Fruit fly (Drosophila melanogaster) whole organism, embryonic: ENCODE results near the gene CG43658.
A peak's percentile ranks its signal among the peaks of the same experiment; 100 is the strongest.

Source experiments
- Adf1 ChIP-seq: fragments of 200-800 bp; sonication (Bioruptor generic); IDR thresholded peaks from 2 replicates; pipeline ENCODE4 v1.3.6; 2022; ENCODE audit warnings: missing biosample characterization, missing genetic modification characterization
- Blimp-1 ChIP-seq: fragments of 200-800 bp; sonication (Bioruptor generic); optimal IDR thresholded peaks from 3 replicates; lab custom pipeline; 2018; ENCODE audit warnings: missing biosample characterization, missing genetic modification characterization, mild to moderate bottlenecking, moderate library complexity, missing genetic modification reagents
- CG10979 ChIP-seq: fragments of 200-800 bp; sonication (Bioruptor generic); optimal IDR thresholded peaks from 2 replicates; lab custom pipeline; 2018; ENCODE audit warnings: missing biosample characterization, mild to moderate bottlenecking, missing genetic modification characterization, moderate library complexity
- CG11456 ChIP-seq: fragments of 200-800 bp; sonication (Bioruptor generic); IDR thresholded peaks from 3 replicates; pipeline ENCODE4 v1.3.6; 2022; ENCODE audit warnings: missing biosample characterization, missing genetic modification characterization
- CG12219 ChIP-seq: fragments of 200-800 bp; sonication (Bioruptor generic); optimal IDR thresholded peaks from 3 replicates; lab custom pipeline; 2018; ENCODE audit warnings: missing biosample characterization, mild to moderate bottlenecking, missing genetic modification characterization
- CG12236 ChIP-seq: fragments of 200-800 bp; sonication (Bioruptor generic); optimal IDR thresholded peaks from 2 replicates; lab custom pipeline; 2016; ENCODE audit warnings: missing biosample characterization, missing genetic modification characterization
- CG13296 ChIP-seq: fragments of 200-800 bp; sonication (Bioruptor generic); optimal IDR thresholded peaks from 3 replicates; lab custom pipeline; 2018; ENCODE audit warnings: missing biosample characterization, mild to moderate bottlenecking, missing genetic modification characterization
- CG15479 ChIP-seq: fragments of 200-800 bp; sonication (Bioruptor generic); optimal IDR thresholded peaks from 3 replicates; lab custom pipeline; 2019; ENCODE audit warnings: missing biosample characterization, mild to moderate bottlenecking, missing genetic modification characterization, moderate library complexity
- CG18011 ChIP-seq: fragments of 200-800 bp; sonication (Bioruptor generic); optimal IDR thresholded peaks from 2 replicates; lab custom pipeline; 2017; ENCODE audit warnings: missing biosample characterization, missing genetic modification characterization, mild to moderate bottlenecking, moderate library complexity, missing genotype
- CG1832 ChIP-seq: fragments of 200-800 bp; sonication (Bioruptor generic); optimal IDR thresholded peaks from 2 replicates; lab custom pipeline; 2017; ENCODE audit warnings: missing biosample characterization, mild to moderate bottlenecking, missing genetic modification characterization, inconsistent platforms
- CG2199 ChIP-seq: fragments of 200-800 bp; sonication (Bioruptor generic); IDR thresholded peaks from 3 replicates; pipeline ENCODE4 v1.3.6; 2022; ENCODE audit warnings: missing biosample characterization, missing genetic modification characterization
- CG31224 ChIP-seq: fragments of 200-800 bp; sonication (Bioruptor generic); IDR thresholded peaks from 2 replicates; pipeline ENCODE4 v1.3.6; 2022; ENCODE audit warnings: missing biosample characterization, missing genetic modification characterization
- CG34422 ChIP-seq: fragments of 200-800 bp; sonication (Bioruptor generic); IDR thresholded peaks from 3 replicates; pipeline ENCODE4 v1.3.6; 2022; ENCODE audit warnings: missing biosample characterization, missing genetic modification characterization
- CG4360 ChIP-seq: fragments of 200-800 bp; sonication (Bioruptor generic); IDR thresholded peaks from 2 replicates; pipeline ENCODE4 v1.3.6; 2022; ENCODE audit warnings: missing biosample characterization, missing genetic modification characterization
- CG5245 ChIP-seq: fragments of 200-800 bp; sonication (Bioruptor generic); optimal IDR thresholded peaks from 3 replicates; lab custom pipeline; 2016; ENCODE audit warnings: missing biosample characterization, missing genetic modification characterization
- CG6791 ChIP-seq: fragments of 200-800 bp; sonication (Bioruptor generic); IDR thresholded peaks from 3 replicates; pipeline ENCODE4 v1.3.6; 2022; ENCODE audit warnings: missing biosample characterization, missing genetic modification characterization; ENCODE audit not compliant: partially characterized antibody
- CG6813 ChIP-seq: fragments of 200-800 bp; sonication (Bioruptor generic); optimal IDR thresholded peaks from 2 replicates; lab custom pipeline; 2017; ENCODE audit warnings: missing biosample characterization, missing genetic modification characterization, mild to moderate bottlenecking, moderate library complexity, missing genetic modification reagents
- CG9215 ChIP-seq: fragments of 200-800 bp; sonication (Bioruptor generic); IDR thresholded peaks from 2 replicates; pipeline ENCODE4 v1.3.6; 2022; ENCODE audit warnings: missing biosample characterization, missing genetic modification characterization
- D ChIP-seq, 2 experiments: fragments of 200-800 bp in 1 of 2; fragments of >200 bp in 1 of 2; sonication (Bioruptor generic) in 1 of 2; optimal IDR thresholded peaks; 2 replicates in 1 of 2; 3 replicates in 1 of 2; lab custom pipeline; 2017; ENCODE audit warnings: mild to moderate bottlenecking in 1 of 2, missing biosample characterization in 1 of 2, missing genetic modification characterization in 1 of 2, missing genetic modification reagents in 1 of 2
- Drgx ChIP-seq: fragments of 200-800 bp; sonication (Bioruptor generic); IDR thresholded peaks from 2 replicates; pipeline ENCODE4 v1.3.6; 2022; ENCODE audit warnings: missing biosample characterization, missing genetic modification characterization
- Elba2 ChIP-seq: fragments of 200-800 bp; sonication (Bioruptor generic); optimal IDR thresholded peaks from 3 replicates; lab custom pipeline; 2016; ENCODE audit warnings: missing biosample characterization, missing genetic modification characterization
- GATAe ChIP-seq: fragments of 200-800 bp; sonication (Bioruptor generic); conservative IDR thresholded peaks from 2 replicates; pipeline ENCODE4 v1.3.6; 2022; ENCODE audit warnings: missing biosample characterization, missing genetic modification characterization
- HHEX ChIP-seq: fragments of 200-800 bp; sonication (Bioruptor generic); optimal IDR thresholded peaks from 3 replicates; lab custom pipeline; 2017; ENCODE audit warnings: missing biosample characterization, mild to moderate bottlenecking, missing genetic modification characterization, missing genetic modification reagents
- Hr39 ChIP-seq: fragments of >200 bp; optimal IDR thresholded peaks from 2 replicates; lab custom pipeline; 2017
- MESR4 ChIP-seq: fragments of 200-800 bp; sonication (Bioruptor generic); optimal IDR thresholded peaks from 2 replicates; lab custom pipeline; 2018; ENCODE audit warnings: missing biosample characterization, mild to moderate bottlenecking, missing genetic modification characterization, moderate library complexity
- Neu2 ChIP-seq: fragments of 200-800 bp; sonication (Bioruptor generic); optimal IDR thresholded peaks from 3 replicates; lab custom pipeline; 2016; ENCODE audit warnings: missing biosample characterization, missing genetic modification characterization, borderline replicate concordance
- Scr ChIP-seq: fragments of 200-800 bp; sonication (Bioruptor generic); IDR thresholded peaks from 2 replicates; pipeline ENCODE4 v1.3.6; 2022; ENCODE audit warnings: missing biosample characterization, missing genetic modification characterization; ENCODE audit not compliant: partially characterized antibody
- Stat92E ChIP-seq, 3 experiments: fragments of >200 bp in 2 of 3; fragments of 200-800 bp in 1 of 3; sonication (Bioruptor generic) in 1 of 3; optimal IDR thresholded peaks; 2 replicates each; lab custom pipeline; 2017 to 2019; ENCODE audit warnings: missing biosample characterization in 3 of 3, missing genetic modification characterization in 3 of 3, mild to moderate bottlenecking in 1 of 3, moderate library complexity in 1 of 3
- Xrp1 ChIP-seq: fragments of 200-800 bp; sonication (Bioruptor generic); IDR thresholded peaks from 2 replicates; pipeline ENCODE4 v1.3.6; 2022; ENCODE audit warnings: missing biosample characterization, missing genetic modification characterization
- YL-1 ChIP-seq: fragments of 200-800 bp; sonication (Bioruptor generic); optimal IDR thresholded peaks from 3 replicates; lab custom pipeline; 2017; ENCODE audit warnings: missing biosample characterization, mild to moderate bottlenecking, missing genetic modification characterization
- ab ChIP-seq: fragments of 200-800 bp; sonication (Bioruptor generic); optimal IDR thresholded peaks from 2 replicates; lab custom pipeline; 2016; ENCODE audit warnings: missing biosample characterization, missing genetic modification characterization
- ac ChIP-seq: fragments of 200-800 bp; sonication (Bioruptor generic); optimal IDR thresholded peaks from 3 replicates; lab custom pipeline; 2017; ENCODE audit warnings: missing biosample characterization, mild to moderate bottlenecking, missing genetic modification characterization
- bsh ChIP-seq, 2 experiments: fragments of 200-800 bp; sonication (Bioruptor generic); optimal IDR thresholded peaks; 2 replicates each; lab custom pipeline; 2017 to 2018; ENCODE audit warnings: mild to moderate bottlenecking in 2 of 2, missing biosample characterization in 2 of 2, missing genetic modification characterization in 2 of 2, moderate library complexity in 1 of 2
- cad ChIP-seq: fragments of >200 bp; optimal IDR thresholded peaks from 2 replicates; lab custom pipeline; 2017; ENCODE audit warnings: missing biosample characterization, missing genetic modification characterization
- croc ChIP-seq: fragments of 200-800 bp; sonication (Bioruptor generic); conservative IDR thresholded peaks from 3 replicates; pipeline ENCODE4 v1.3.6; 2022; ENCODE audit warnings: missing biosample characterization, missing genetic modification characterization
- crol ChIP-seq: fragments of 200-800 bp; sonication (Bioruptor generic); IDR thresholded peaks from 2 replicates; pipeline ENCODE4 v1.3.6; 2022; ENCODE audit warnings: missing biosample characterization, missing genetic modification characterization
- ewg ChIP-seq: fragments of 200-800 bp; sonication (Bioruptor generic); optimal IDR thresholded peaks from 3 replicates; lab custom pipeline; 2017; ENCODE audit warnings: mild to moderate bottlenecking, missing biosample characterization, missing genetic modification reagents, missing genetic modification characterization
- ftz-f1 ChIP-seq: fragments of 200-800 bp; sonication (Bioruptor generic); optimal IDR thresholded peaks from 2 replicates; lab custom pipeline; 2016; ENCODE audit warnings: missing biosample characterization, missing genetic modification characterization
- gcm ChIP-seq: fragments of 200-800 bp; sonication (Bioruptor generic); optimal IDR thresholded peaks from 2 replicates; lab custom pipeline; 2019; ENCODE audit warnings: missing biosample characterization, mild to moderate bottlenecking, missing genetic modification characterization, moderate library complexity
- kah ChIP-seq: fragments of 200-800 bp; sonication (Bioruptor generic); optimal IDR thresholded peaks from 2 replicates; lab custom pipeline; 2018; ENCODE audit warnings: missing biosample characterization, mild to moderate bottlenecking, missing genetic modification characterization
- mam ChIP-seq: fragments of 200-800 bp; sonication (Bioruptor generic); optimal IDR thresholded peaks from 3 replicates; lab custom pipeline; 2016; ENCODE audit warnings: missing biosample characterization, missing genetic modification characterization
- mirr ChIP-seq: fragments of 200-800 bp; sonication (Bioruptor generic); optimal IDR thresholded peaks from 3 replicates; lab custom pipeline; 2018; ENCODE audit warnings: missing biosample characterization, mild to moderate bottlenecking, missing genetic modification characterization
- onecut ChIP-seq: fragments of 200-800 bp; sonication (Bioruptor generic); IDR thresholded peaks from 2 replicates; pipeline ENCODE4 v1.3.6; 2022; ENCODE audit warnings: missing biosample characterization, missing genetic modification characterization
- pita ChIP-seq: fragments of 200-800 bp; sonication (Bioruptor generic); optimal IDR thresholded peaks from 2 replicates; lab custom pipeline; 2017; ENCODE audit warnings: missing biosample characterization, mild to moderate bottlenecking, missing genetic modification characterization
- pros ChIP-seq: fragments of 200-800 bp; sonication (Bioruptor generic); optimal IDR thresholded peaks from 3 replicates; lab custom pipeline; 2019; ENCODE audit warnings: missing biosample characterization, mild to moderate bottlenecking, missing genetic modification characterization, moderate library complexity

CG43658 gene

DNA sequence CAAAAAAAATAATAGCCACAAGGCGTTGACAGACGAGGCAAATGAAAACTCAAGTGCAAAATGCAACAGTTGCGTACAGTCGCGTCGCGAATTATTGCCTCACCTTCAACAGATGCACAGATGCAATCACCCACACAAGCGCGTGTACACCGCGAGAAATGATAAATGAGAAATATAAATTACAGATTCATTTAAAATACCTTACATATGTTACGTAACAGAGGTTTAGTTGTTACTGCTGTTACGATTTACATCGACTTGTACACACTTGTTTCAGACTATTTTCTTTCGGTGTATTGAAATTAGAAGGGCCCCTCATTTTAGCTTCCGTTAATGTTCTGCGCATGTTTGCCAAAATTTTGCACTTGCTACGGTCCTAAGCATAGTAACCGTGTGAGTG is 52.1 kb downstream of the CG43658 start (continued):
- peak; percentile 58; the same call in 2 of the 3 replicates for TF ChIP-seq CG34422 (GFP tag; lab: Robert Waterston, UW)
- TF ChIP-seq bsh (GFP tag; optimal IDR thresholded peaks at IDR 0.05; lab: Kevin White, UChicago): peak; percentile 58 to 77
- TF ChIP-seq CG31224 (GFP tag; lab: Robert Waterston, UW): 0 out of 2 replicates have a peak, but pooled peaks have one; percentile 29
- no peak for TF ChIP-seq GATAe (GFP tag; lab: Robert Waterston, UW)
- TF ChIP-seq CG11456 (GFP tag; lab: Robert Waterston, UW): no peak
- TF ChIP-seq CG6791 (GFP tag; lab: Robert Waterston, UW): no peak
- no peak for TF ChIP-seq Scr (GFP tag; lab: Robert Waterston, UW)

DNA sequence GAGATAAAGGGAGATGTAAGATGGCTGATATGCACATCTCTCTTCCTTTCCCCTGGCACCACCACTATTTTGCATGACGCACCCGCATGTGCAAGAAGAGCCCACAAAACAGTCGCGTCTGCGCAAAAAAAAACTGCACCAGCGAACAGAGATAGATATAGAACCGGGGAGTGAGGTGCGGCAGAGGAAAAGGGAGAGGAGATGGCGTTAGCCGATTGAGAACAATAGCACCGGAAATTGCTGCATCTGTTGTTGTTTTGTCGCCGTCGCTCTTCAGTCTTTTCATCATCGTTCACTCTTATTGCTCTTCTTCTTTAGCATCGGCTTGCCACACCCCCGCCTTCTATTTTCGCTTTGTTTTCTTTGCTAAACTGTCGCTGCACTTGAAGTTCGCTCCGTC is 52.6 kb downstream of the CG43658 start:
- no peak for TF ChIP-seq CG18011 (GFP tag; lab: Kevin White, UChicago)
- no peak for TF ChIP-seq CG9215 (GFP tag; lab: Robert Waterston, UW)
- peak; percentile 94 for TF ChIP-seq CG15479
- TF ChIP-seq D (optimal IDR thresholded peaks at IDR 0.05; lab: Kevin White, UChicago): peak; percentile 93
- no peak for TF ChIP-seq D (GFP tag; optimal IDR thresholded peaks at IDR 0.05; lab: Kevin White, UChicago)
- TF ChIP-seq onecut: no peak
- TF ChIP-seq crol (GFP tag; lab: Robert Waterston, UW): peak; percentile 63
- peak; percentile 60 for TF ChIP-seq CG1832
- TF ChIP-seq gcm (GFP tag; lab: Kevin White, UChicago): peak; percentile 48
- TF ChIP-seq CG4360 (GFP tag; lab: Robert Waterston, UW): peak; percentile 48; the same call in 1 of the 2 replicates
- peak; percentile 30 for TF ChIP-seq Neu2 (GFP tag; lab: Kevin White, UChicago)
- 0 out of 3 replicates have a peak, but pooled peaks have one; percentile 14 for TF ChIP-seq CG2199 (GFP tag; lab: Robert Waterston, UW)
- peak; percentile 53 for TF ChIP-seq ewg (GFP tag; lab: Kevin White, UChicago)
- no peak for TF ChIP-seq Blimp-1 (GFP tag; lab: Kevin White, UChicago)
- peak; percentile 48 for TF ChIP-seq Elba2 (GFP tag; lab: Kevin White, UChicago)
- TF ChIP-seq pros (GFP tag; lab: Kevin White, UChicago): peak; percentile 54

DNA sequence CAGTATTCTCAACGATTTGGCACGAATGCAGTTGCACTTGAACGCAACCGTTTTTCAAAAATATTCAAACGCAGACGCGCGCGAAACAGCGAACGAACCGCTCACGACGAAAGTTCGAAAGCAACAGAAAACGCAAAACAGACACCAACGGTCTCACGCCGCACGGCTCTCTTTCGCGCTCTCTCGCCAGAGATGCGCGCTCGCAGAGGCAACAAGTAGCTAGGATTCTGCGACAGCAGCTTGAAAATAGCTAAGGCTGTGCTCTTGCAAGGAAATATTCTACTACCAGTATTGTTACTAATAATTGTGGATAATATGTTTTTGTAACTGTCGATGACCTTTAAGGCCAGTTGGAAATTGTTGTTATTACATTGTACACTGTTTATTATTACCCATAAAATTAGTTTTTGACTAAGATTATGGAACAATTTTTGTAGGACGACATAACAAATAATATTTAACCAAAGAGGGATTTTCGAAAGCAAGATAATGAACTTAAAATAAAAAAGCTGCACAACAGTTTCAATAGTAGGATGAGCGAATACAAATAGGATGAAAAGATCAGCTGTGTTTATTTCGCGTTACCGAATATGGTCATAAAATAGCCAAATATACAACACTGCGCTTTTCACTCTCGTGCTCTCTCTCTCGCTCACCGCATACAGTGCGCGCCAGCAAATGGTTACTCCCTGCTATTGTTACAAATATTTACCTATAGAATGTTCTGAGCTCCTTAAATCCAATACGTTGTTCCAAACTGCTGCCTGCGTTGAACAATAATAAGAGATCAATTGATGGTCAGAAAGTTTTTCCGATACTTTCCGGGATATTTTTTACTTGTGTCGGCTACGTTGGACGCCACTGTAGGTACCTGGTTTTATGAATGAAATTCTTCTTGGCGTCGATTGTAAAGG is 53.8 kb downstream of the CG43658 start:
- TF ChIP-seq kah: peak; percentile 6
- peak; percentile 10 for TF ChIP-seq ac
- TF ChIP-seq YL-1 (GFP tag; lab: Kevin White, UChicago): no peak
- no peak for TF ChIP-seq CG13296 (GFP tag; lab: Kevin White, UChicago)
- no peak for TF ChIP-seq cad
- peak; percentile 66 for TF ChIP-seq CG10979 (tag; lab: Kevin White, UChicago)
- TF ChIP-seq Stat92E (GFP tag; optimal IDR thresholded peaks at IDR 0.05; lab: Kevin White, UChicago): no peak
- TF ChIP-seq ftz-f1: no peak
- TF ChIP-seq CG6813 (GFP tag; lab: Kevin White, UChicago): peak; percentile 61
- TF ChIP-seq CG12219 (GFP tag; lab: Kevin White, UChicago): peak; percentile 71
- no peak for TF ChIP-seq pita
- no peak for TF ChIP-seq MESR4 (GFP tag; lab: Kevin White, UChicago)
- TF ChIP-seq CG12236 (GFP tag; lab: Kevin White, UChicago): no peak
- TF ChIP-seq mam (GFP tag; lab: Kevin White, UChicago): peak; percentile 84
- peak; percentile 6 for TF ChIP-seq mirr (GFP tag; lab: Kevin White, UChicago)
- peak; percentile 9 for TF ChIP-seq ab
- peak; percentile 39; the same call in 1 of the 2 replicates for TF ChIP-seq Adf1
- peak; percentile 81 for TF ChIP-seq Xrp1 (GFP tag; lab: Robert Waterston, UW)
- TF ChIP-seq HHEX: peak; percentile 57
- TF ChIP-seq Drgx (GFP tag; lab: Robert Waterston, UW): peak; percentile 82
- TF ChIP-seq Hr39: no peak
- TF ChIP-seq CG5245 (GFP tag; lab: Kevin White, UChicago): peak; percentile 78
- peak; percentile 41; the same call in 1 of the 3 replicates for TF ChIP-seq croc (GFP tag; lab: Robert Waterston, UW)
